Worm (Caenorhabditis elegans) whole organism, young adult: ENCODE results near the gene F35F10.1.

Experiments
- B0035.1 ChIP-seq: sonication (generic microtip); optimal IDR thresholded peaks from 2 replicates; lab custom pipeline; 2016; ENCODE audit warnings: missing genetic modification characterization, mild to moderate bottlenecking, missing compliant biosample characterization, missing genotype, missing genetic modification reagents
- B0336.3 ChIP-seq: fragments of 200-800 bp; sonication (Bioruptor generic); IDR thresholded peaks from 2 replicates; pipeline ENCODE4 v1.3.6; 2022; ENCODE audit warnings: missing genetic modification characterization, missing compliant biosample characterization
- C06A6.2 ChIP-seq: fragments of 200-800 bp; sonication (Bioruptor generic); conservative IDR thresholded peaks from 2 replicates; pipeline ENCODE4 v1.3.6; 2022; ENCODE audit warnings: missing genetic modification characterization, missing compliant biosample characterization
- F23B12.7 ChIP-seq: sonication (generic microtip); optimal IDR thresholded peaks from 2 replicates; lab custom pipeline; 2017; ENCODE audit warnings: missing genetic modification characterization, mild to moderate bottlenecking, missing compliant biosample characterization, antibody characterized with exemption, moderate library complexity; ENCODE audit not compliant: insufficient read depth
- F49E8.2 ChIP-seq: sonication (generic microtip); optimal IDR thresholded peaks from 3 replicates; lab custom pipeline; 2017; ENCODE audit warnings: missing genetic modification characterization, mild to moderate bottlenecking, missing compliant biosample characterization, antibody characterized with exemption, moderate library complexity; ENCODE audit not compliant: insufficient read depth
- F57A8.1 ChIP-seq: fragments of 200-800 bp; sonication (Bioruptor generic); optimal IDR thresholded peaks from 2 replicates; lab custom pipeline; 2018; ENCODE audit warnings: mild to moderate bottlenecking, missing genetic modification characterization, moderate library complexity, missing compliant biosample characterization
- K12H6.12 ChIP-seq: fragments of 200-800 bp; sonication (Bioruptor generic); optimal IDR thresholded peaks from 2 replicates; lab custom pipeline; 2018; ENCODE audit warnings: mild to moderate bottlenecking, missing genetic modification characterization, missing compliant biosample characterization
- akir-1 ChIP-seq: fragments of 200-800 bp; sonication (Bioruptor generic); optimal IDR thresholded peaks from 2 replicates; lab custom pipeline; 2018; ENCODE audit warnings: mild to moderate bottlenecking, missing genetic modification characterization, moderate library complexity, missing compliant biosample characterization
- aptf-2 ChIP-seq: fragments of 200-800 bp; sonication (Bioruptor generic); conservative IDR thresholded peaks from 2 replicates; pipeline ENCODE4 v1.3.6; 2022; ENCODE audit warnings: missing genetic modification reagents, missing genetic modification characterization, missing compliant biosample characterization
- attf-3 ChIP-seq: fragments of 200-800 bp; sonication (Bioruptor generic); conservative IDR thresholded peaks from 2 replicates; pipeline ENCODE4 v1.3.6; 2022; ENCODE audit warnings: missing genetic modification reagents, missing genetic modification characterization, missing compliant biosample characterization
- cebp-2 ChIP-seq: fragments of 200-800 bp; sonication (Bioruptor generic); IDR thresholded peaks from 2 replicates; pipeline ENCODE4 v1.3.6; 2022; ENCODE audit warnings: missing genetic modification characterization, missing compliant biosample characterization
- ceh-40 ChIP-seq: fragments of 200-800 bp; sonication (Bioruptor generic); IDR thresholded peaks from 2 replicates; pipeline ENCODE4 v1.3.6; 2022; ENCODE audit warnings: missing genetic modification characterization, missing compliant biosample characterization
- ceh-91 ChIP-seq: fragments of 200-800 bp; sonication (Bioruptor generic); IDR thresholded peaks from 2 replicates; pipeline ENCODE4 v1.3.6; 2022; ENCODE audit warnings: missing genetic modification reagents, missing genetic modification characterization, missing compliant biosample characterization
- dox-1 ChIP-seq: fragments of 200-800 bp; sonication (Bioruptor generic); IDR thresholded peaks from 2 replicates; pipeline ENCODE4 v1.3.6; 2022; ENCODE audit warnings: missing genetic modification reagents, missing genetic modification characterization, missing compliant biosample characterization
- dpl-1 ChIP-seq: fragments of 150-350 bp; optimal IDR thresholded peaks from 2 replicates; lab custom pipeline; 2014; ENCODE audit warnings: missing biosample characterization, missing genetic modification reagents, missing genetic modification characterization
- egrh-3 ChIP-seq: fragments of 200-800 bp; sonication (Bioruptor generic); IDR thresholded peaks from 2 replicates; pipeline ENCODE4 v1.3.6; 2022; ENCODE audit warnings: missing genetic modification reagents, missing genetic modification characterization, missing compliant biosample characterization
- ekl-4 ChIP-seq: fragments of 200-800 bp; sonication (Bioruptor generic); IDR thresholded peaks from 2 replicates; pipeline ENCODE4 v1.3.6; 2022; ENCODE audit warnings: missing genetic modification reagents, missing genetic modification characterization, missing compliant biosample characterization
- ets-4 ChIP-seq: fragments of 200-800 bp; sonication (Bioruptor generic); optimal IDR thresholded peaks from 2 replicates; lab custom pipeline; 2018; ENCODE audit warnings: mild to moderate bottlenecking, missing genetic modification characterization, missing compliant biosample characterization
- let-526 ChIP-seq: fragments of 200-800 bp; sonication (Bioruptor generic); IDR thresholded peaks from 2 replicates; pipeline ENCODE4 v1.3.6; 2022; ENCODE audit warnings: missing genetic modification reagents, missing genetic modification characterization, missing compliant biosample characterization
- lin-35 ChIP-seq, 3 experiments: fragments of 150-350 bp in 2 of 3; sonication (generic microtip) in 1 of 3; optimal IDR thresholded peaks; 2 replicates each; lab custom pipeline; 2014 to 2018; ENCODE audit warnings: missing biosample characterization in 3 of 3, missing genetic modification characterization in 3 of 3, missing genetic modification reagents in 3 of 3
- lin-40 ChIP-seq: sonication (generic microtip); optimal IDR thresholded peaks from 2 replicates; lab custom pipeline; 2016; ENCODE audit warnings: missing genetic modification characterization, mild to moderate bottlenecking, missing compliant biosample characterization, missing genotype, missing genetic modification reagents
- lir-1 ChIP-seq: fragments of 200-800 bp; sonication (Bioruptor generic); conservative IDR thresholded peaks from 2 replicates; pipeline ENCODE4 v1.3.6; 2022; ENCODE audit warnings: missing genetic modification reagents, missing genetic modification characterization, missing compliant biosample characterization
- lsy-27 ChIP-seq: sonication (generic microtip); optimal IDR thresholded peaks from 2 replicates; lab custom pipeline; 2017; ENCODE audit warnings: missing genetic modification characterization, mild to moderate bottlenecking, missing compliant biosample characterization, antibody characterized with exemption, missing genotype, borderline replicate concordance; ENCODE audit not compliant: insufficient read depth
- nfyb-1 ChIP-seq: fragments of 200-800 bp; sonication (Bioruptor generic); IDR thresholded peaks from 2 replicates; pipeline ENCODE4 v1.3.6; 2022; ENCODE audit warnings: missing genetic modification reagents, missing genetic modification characterization, missing compliant biosample characterization
- nhr-120 ChIP-seq: fragments of 200-800 bp; sonication (Bioruptor generic); IDR thresholded peaks from 2 replicates; pipeline ENCODE4 v1.3.6; 2022; ENCODE audit warnings: missing genetic modification characterization, missing compliant biosample characterization
- sdz-38 ChIP-seq: sonication (generic microtip); optimal IDR thresholded peaks from 2 replicates; lab custom pipeline; 2016; ENCODE audit warnings: missing genotype, missing genetic modification characterization, missing compliant biosample characterization
- sea-2 ChIP-seq: fragments of 200-800 bp; sonication (Bioruptor generic); IDR thresholded peaks from 2 replicates; pipeline ENCODE4 v1.3.6; 2022; ENCODE audit warnings: missing genetic modification characterization, missing compliant biosample characterization
- somi-1 ChIP-seq: fragments of 200-800 bp; sonication (Bioruptor generic); optimal IDR thresholded peaks from 2 replicates; lab custom pipeline; 2018; ENCODE audit warnings: mild to moderate bottlenecking, missing genetic modification characterization, missing compliant biosample characterization
- tbp1 ChIP-seq: fragments of 200-800 bp; sonication (Bioruptor generic); optimal IDR thresholded peaks from 2 replicates; lab custom pipeline; 2018; ENCODE audit warnings: mild to moderate bottlenecking, missing genetic modification characterization, missing compliant biosample characterization
- tbx-9 ChIP-seq: sonication (generic microtip); optimal IDR thresholded peaks from 2 replicates; lab custom pipeline; 2016; ENCODE audit warnings: borderline replicate concordance, missing genetic modification characterization, inconsistent platforms, missing compliant biosample characterization
- unc-62 ChIP-seq: fragments of 150-350 bp; optimal IDR thresholded peaks from 2 replicates; lab custom pipeline; 2014; ENCODE audit warnings: missing biosample characterization, missing genetic modification reagents, missing genetic modification characterization
- ztf-25 ChIP-seq: fragments of 200-800 bp; sonication (Bioruptor generic); IDR thresholded peaks from 2 replicates; pipeline ENCODE4 v1.3.6; 2022; ENCODE audit warnings: missing genetic modification reagents, missing genetic modification characterization, missing compliant biosample characterization
- ztf-26 ChIP-seq: sonication (generic microtip); optimal IDR thresholded peaks from 2 replicates; lab custom pipeline; 2017; ENCODE audit warnings: missing genetic modification characterization, missing compliant biosample characterization
- ztf-6 ChIP-seq: fragments of 200-800 bp; sonication (Bioruptor generic); IDR thresholded peaks from 2 replicates; pipeline ENCODE4 v1.3.6; 2022; ENCODE audit warnings: missing genetic modification reagents, missing genetic modification characterization, missing compliant biosample characterization

F35F10.1 gene

ce11 chrV:3273156-3273555, 43.0 kb upstream of the F35F10.1 start, which contains the start of gene T28A11.20 (continued):
- TF ChIP-seq nfyb-1 (GFP tag; lab: Robert Waterston, UW), result no peak
- TF ChIP-seq lin-35 (GFP tag; optimal IDR thresholded peaks at IDR 0.05; lab: Kevin White, UChicago), result no peak
- TF ChIP-seq ekl-4 (GFP tag; lab: Robert Waterston, UW), result no peak

- TF ChIP-seq dpl-1 (GFP tag; lab: Kevin White, UChicago) (no peak), F23B12.7 (no peak), lir-1 (GFP tag; lab: Robert Waterston, UW) (no peak), B0035.1 (tag; lab: Kevin White, UChicago) (no peak), lsy-27 (tag; lab: Kevin White, UChicago) (no peak)
These were observed 42.5 kb upstream of the F35F10.1 start, which contains the start of gene T28A11.4 for ce11 chrV:3273577-3274100. Gene T28A11.4, plus strand, starts transcription at chrV:3274050.

ce11 chrV:3275033-3275432, 41.1 kb upstream of the F35F10.1 start, which contains the start of gene T28A11.3:
Gene T28A11.3, plus strand, starts transcription at chrV:3275333.
- no peak for TF ChIP-seq let-526 (GFP tag; lab: Robert Waterston, UW)
- TF ChIP-seq cebp-2 (GFP tag; lab: Robert Waterston, UW), result no peak
- TF ChIP-seq ets-4, result no peak
- no peak for TF ChIP-seq akir-1 (GFP tag; lab: Kevin White, UChicago)
- TF ChIP-seq F23B12.7, result no peak
- TF ChIP-seq ceh-91, result no peak
- no peak for TF ChIP-seq unc-62 (GFP tag; lab: Kevin White, UChicago)
- TF ChIP-seq F57A8.1 (GFP tag; lab: Kevin White, UChicago), result no peak
- no peak for TF ChIP-seq ceh-40 (GFP tag; lab: Robert Waterston, UW)
- TF ChIP-seq somi-1 (GFP tag; lab: Kevin White, UChicago), result no peak
- TF ChIP-seq lin-40 (tag; lab: Kevin White, UChicago), result no peak
- no peak for TF ChIP-seq ztf-25 (GFP tag; lab: Robert Waterston, UW)
- TF ChIP-seq aptf-2 (GFP tag; lab: Robert Waterston, UW), result no peak
- TF ChIP-seq ztf-6 (GFP tag; lab: Robert Waterston, UW), result no peak
- TF ChIP-seq sdz-38 (tag; lab: Kevin White, UChicago), result no peak
- no peak for TF ChIP-seq tbp1 (GFP tag; lab: Kevin White, UChicago)

- TF ChIP-seq K12H6.12 (tag; lab: Kevin White, UChicago) (peak; percentile 9), tbx-9 (tag; lab: Kevin White, UChicago) (no peak)
These were observed 39.9 kb upstream of the F35F10.1 start for ce11 chrV:3276184-3276583.

ce11 chrV:3278101-3278639, 37.9 kb upstream of the F35F10.1 start, which contains the start of gene fbxa-64:
Gene fbxa-64, minus strand, starts transcription at chrV:3278151.
- no peak for TF ChIP-seq B0336.3 (GFP tag; lab: Robert Waterston, UW)
- TF ChIP-seq ztf-6 (GFP tag; lab: Robert Waterston, UW), result no peak
- no peak for TF ChIP-seq attf-3 (GFP tag; lab: Robert Waterston, UW)

ce11 chrV:3279138-3279537, 37.0 kb upstream of the F35F10.1 start:
- TF ChIP-seq egrh-3 (no peak), nhr-120 (GFP tag; lab: Robert Waterston, UW) (no peak), akir-1 (GFP tag; lab: Kevin White, UChicago) (no peak), ekl-4 (GFP tag; lab: Robert Waterston, UW) (no peak), dox-1 (GFP tag; lab: Robert Waterston, UW) (no peak), sea-2 (GFP tag; lab: Robert Waterston, UW) (no peak), let-526 (GFP tag; lab: Robert Waterston, UW) (no peak), C06A6.2 (GFP tag; lab: Robert Waterston, UW) (no peak), ztf-26 (tag; lab: Kevin White, UChicago) (no peak), ceh-40 (GFP tag; lab: Robert Waterston, UW) (no peak), F49E8.2 (no peak), tbx-9 (tag; lab: Kevin White, UChicago) (no peak)
